Worm (Caenorhabditis elegans) whole organism, L1 larva: ENCODE measurements around the gene cyp-32A1.

Source experiments
- C04F5.9 ChIP-seq: sonication (generic microtip); optimal IDR thresholded peaks from 2 replicates; lab custom pipeline; 2016; ENCODE audit warnings: missing genetic modification characterization, missing compliant biosample characterization
- alr-1 ChIP-seq: fragments of 200-800 bp; sonication (Bioruptor generic); optimal IDR thresholded peaks from 2 replicates; lab custom pipeline; 2018; ENCODE audit warnings: borderline replicate concordance, mild to moderate bottlenecking, missing genetic modification characterization, missing compliant biosample characterization
- ceh-63 ChIP-seq: fragments of 200-800 bp; sonication (Bioruptor generic); optimal IDR thresholded peaks from 2 replicates; lab custom pipeline; 2018; ENCODE audit warnings: mild to moderate bottlenecking, missing genetic modification characterization, missing compliant biosample characterization
- ceh-8 ChIP-seq: fragments of 200-800 bp; sonication (Bioruptor generic); optimal IDR thresholded peaks from 2 replicates; lab custom pipeline; 2018; ENCODE audit warnings: mild to moderate bottlenecking, missing genetic modification characterization, moderate library complexity, missing compliant biosample characterization
- ceh-82 ChIP-seq, 3 experiments: fragments of 150-350 bp in 1 of 3; sonication (generic microtip) in 2 of 3; optimal IDR thresholded peaks; 2 replicates each; lab custom pipeline; 2014 to 2017; ENCODE audit warnings: missing biosample characterization in 3 of 3, missing genetic modification characterization in 3 of 3
- ces-1 ChIP-seq: fragments of 150-350 bp; optimal IDR thresholded peaks from 2 replicates; lab custom pipeline; 2014; ENCODE audit warnings: missing biosample characterization, missing genetic modification reagents, missing genetic modification characterization
- dpl-1 ChIP-seq, 3 experiments: fragments of 150-350 bp in 2 of 3; sonication (generic microtip) in 1 of 3; optimal IDR thresholded peaks; 2 replicates each; lab custom pipeline; 2014 to 2017; ENCODE audit warnings: missing biosample characterization in 3 of 3, missing genetic modification characterization in 3 of 3, missing genetic modification reagents in 3 of 3
- dsc-1 ChIP-seq: sonication (generic microtip); optimal IDR thresholded peaks from 2 replicates; lab custom pipeline; 2016; ENCODE audit warnings: mild to moderate bottlenecking, missing genetic modification characterization, missing compliant biosample characterization
- egl-13 ChIP-seq: sonication (generic microtip); optimal IDR thresholded peaks from 2 replicates; lab custom pipeline; 2016; ENCODE audit warnings: missing genotype, missing genetic modification reagents, missing genetic modification characterization, missing compliant biosample characterization
- egl-27 ChIP-seq, 2 experiments: fragments of 150-350 bp in 1 of 2; sonication (generic microtip); optimal IDR thresholded peaks; 3 replicates each; lab custom pipeline; 2017 to 2018; ENCODE audit warnings: missing biosample characterization in 2 of 2, missing genetic modification characterization in 2 of 2, missing genetic modification reagents in 2 of 2
- elt-3 ChIP-seq, 6 experiments: fragments of 150-350 bp in 1 of 6; sonication (generic microtip); optimal IDR thresholded peaks; 2 replicates each; lab custom pipeline; 2017 to 2018; ENCODE audit warnings: missing biosample characterization in 6 of 6, missing genetic modification characterization in 6 of 6, inconsistent platforms in 1 of 6
- fkh-10 ChIP-seq: sonication (generic microtip); optimal IDR thresholded peaks from 2 replicates; lab custom pipeline; 2017; ENCODE audit warnings: missing biosample characterization, missing genetic modification reagents, missing genetic modification characterization
- fkh-8 ChIP-seq: sonication (generic microtip); optimal IDR thresholded peaks from 2 replicates; lab custom pipeline; 2016; ENCODE audit warnings: mild to moderate bottlenecking, missing genetic modification characterization, missing compliant biosample characterization
- grh-1 ChIP-seq: fragments of 200-800 bp; sonication (Bioruptor generic); IDR thresholded peaks from 2 replicates; pipeline ENCODE4 v1.3.6; 2022; ENCODE audit warnings: missing genetic modification reagents, missing genetic modification characterization, missing compliant biosample characterization
- hlh-17 ChIP-seq: fragments of 200-800 bp; sonication (Bioruptor generic); optimal IDR thresholded peaks from 2 replicates; lab custom pipeline; 2018; ENCODE audit warnings: missing genetic modification characterization, mild to moderate bottlenecking, missing compliant biosample characterization, moderate library complexity, borderline replicate concordance
- isw-1 ChIP-seq: fragments of 200-800 bp; sonication (Bioruptor generic); IDR thresholded peaks from 2 replicates; pipeline ENCODE4 v1.3.6; 2022; ENCODE audit warnings: missing genetic modification characterization, missing compliant biosample characterization
- lin-13 ChIP-seq: fragments of 150-350 bp; optimal IDR thresholded peaks from 2 replicates; lab custom pipeline; 2014; ENCODE audit warnings: missing biosample characterization, missing genetic modification reagents, missing genetic modification characterization
- lin-14 ChIP-seq: fragments of 200-800 bp; sonication (Bioruptor generic); optimal IDR thresholded peaks from 2 replicates; lab custom pipeline; 2018; ENCODE audit warnings: mild to moderate bottlenecking, missing genetic modification characterization, moderate library complexity, missing compliant biosample characterization
- lin-39 ChIP-seq: fragments of 150-350 bp; optimal IDR thresholded peaks from 2 replicates; lab custom pipeline; 2014; ENCODE audit warnings: missing biosample characterization, missing genetic modification reagents, missing genetic modification characterization
- lir-3 ChIP-seq: sonication (generic microtip); optimal IDR thresholded peaks from 2 replicates; lab custom pipeline; 2016; ENCODE audit warnings: mild to moderate bottlenecking, missing genetic modification characterization, moderate library complexity, missing compliant biosample characterization; ENCODE audit not compliant: poor library complexity
- mab-9 ChIP-seq: fragments of 200-800 bp; sonication (Bioruptor generic); IDR thresholded peaks from 2 replicates; pipeline ENCODE4 v1.3.6; 2022; ENCODE audit warnings: missing genetic modification reagents, missing genetic modification characterization, missing compliant biosample characterization
- mdl-1 ChIP-seq, 2 experiments: fragments of 150-350 bp; optimal IDR thresholded peaks; 2 replicates each; lab custom pipeline; 2014 to 2017; ENCODE audit warnings: missing biosample characterization in 2 of 2, missing genetic modification characterization in 2 of 2, inconsistent platforms in 1 of 2
- mep-1 ChIP-seq: fragments of 150-350 bp; optimal IDR thresholded peaks from 2 replicates; lab custom pipeline; 2014; ENCODE audit warnings: missing biosample characterization, missing genetic modification characterization
- nhr-28 ChIP-seq: fragments of 150-350 bp; optimal IDR thresholded peaks from 2 replicates; lab custom pipeline; 2014; ENCODE audit warnings: missing biosample characterization, missing genetic modification characterization
- nhr-47 ChIP-seq: sonication (generic microtip); optimal IDR thresholded peaks from 2 replicates; lab custom pipeline; 2016; ENCODE audit warnings: mild to moderate bottlenecking, missing genetic modification characterization, moderate library complexity, missing compliant biosample characterization
- nhr-71 ChIP-seq: sonication (generic microtip); optimal IDR thresholded peaks from 2 replicates; lab custom pipeline; 2016; ENCODE audit warnings: mild to moderate bottlenecking, missing genetic modification characterization, moderate library complexity, missing compliant biosample characterization
- rnt-1 ChIP-seq: sonication (generic microtip); optimal IDR thresholded peaks from 2 replicates; lab custom pipeline; 2016; ENCODE audit warnings: mild to moderate bottlenecking, missing genetic modification characterization, moderate library complexity, missing compliant biosample characterization
- skn-1 ChIP-seq: fragments of 150-350 bp; optimal IDR thresholded peaks from 2 replicates; lab custom pipeline; 2014; ENCODE audit warnings: missing biosample characterization, missing genetic modification characterization
- snu-23 ChIP-seq: sonication (generic microtip); optimal IDR thresholded peaks from 2 replicates; lab custom pipeline; 2016; ENCODE audit warnings: missing genetic modification characterization, missing compliant biosample characterization
- sptf-1 ChIP-seq: fragments of 150-350 bp; optimal IDR thresholded peaks from 2 replicates; lab custom pipeline; 2014; ENCODE audit warnings: missing biosample characterization, missing genetic modification characterization
- sup-37 ChIP-seq: fragments of 200-800 bp; sonication (Bioruptor generic); optimal IDR thresholded peaks from 2 replicates; lab custom pipeline; 2018; ENCODE audit warnings: mild to moderate bottlenecking, missing genetic modification characterization, missing compliant biosample characterization
- tbx-2 ChIP-seq: sonication (generic microtip); optimal IDR thresholded peaks from 2 replicates; lab custom pipeline; 2016; ENCODE audit warnings: missing genetic modification characterization, missing compliant biosample characterization
- unc-62 ChIP-seq: fragments of 150-350 bp; optimal IDR thresholded peaks from 2 replicates; lab custom pipeline; 2014; ENCODE audit warnings: missing biosample characterization, missing genetic modification reagents, missing genetic modification characterization
- unc-86 ChIP-seq: sonication (generic microtip); optimal IDR thresholded peaks from 2 replicates; lab custom pipeline; 2016; ENCODE audit warnings: missing genetic modification characterization, missing compliant biosample characterization
- vab-15 ChIP-seq: sonication (generic microtip); optimal IDR thresholded peaks from 2 replicates; lab custom pipeline; 2017; ENCODE audit warnings: missing genotype, mild to moderate bottlenecking, missing genetic modification characterization, missing compliant biosample characterization
- zag-1 ChIP-seq: fragments of 150-350 bp; optimal IDR thresholded peaks from 2 replicates; lab custom pipeline; 2014; ENCODE audit warnings: missing biosample characterization, missing genetic modification characterization
- zip-4 ChIP-seq: fragments of 200-800 bp; sonication (Bioruptor generic); optimal IDR thresholded peaks from 2 replicates; lab custom pipeline; 2018; ENCODE audit warnings: mild to moderate bottlenecking, missing genetic modification characterization, moderate library complexity, missing compliant biosample characterization

cyp-32A1 gene

DNA sequence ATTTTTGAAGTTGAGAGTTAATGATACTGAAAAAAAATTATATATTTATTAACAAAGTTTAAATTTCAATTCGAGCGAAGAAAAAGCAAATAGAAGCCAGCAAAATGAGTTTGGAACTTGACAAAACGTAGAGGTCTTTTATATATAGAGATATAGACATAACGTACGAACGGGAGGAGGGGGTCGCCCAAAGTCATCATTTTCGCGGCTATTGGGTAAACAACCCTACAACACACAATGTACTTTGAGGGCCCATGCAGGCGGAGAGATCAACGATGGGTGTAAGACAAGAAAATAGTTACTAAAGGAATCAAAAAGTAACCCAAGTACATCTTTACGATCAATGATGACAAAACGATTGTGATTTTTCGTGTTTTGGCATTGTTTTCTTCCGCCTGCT, 30.1 kb downstream of the cyp-32A1 start, which contains the start of gene ZK742.4 (continued):
- TF ChIP-seq mdl-1 (tag; optimal IDR thresholded peaks at IDR 0.05; lab: Kevin White, UChicago) (no peak), mab-9 (no peak), lir-3 (tag; lab: Kevin White, UChicago) (no peak), zag-1 (no peak), vab-15 (no peak), skn-1 (tag; lab: Kevin White, UChicago) (peak; percentile 77), mep-1 (tag; lab: Kevin White, UChicago) (no peak), ceh-63 (GFP tag; lab: Kevin White, UChicago) (no peak)

DNA sequence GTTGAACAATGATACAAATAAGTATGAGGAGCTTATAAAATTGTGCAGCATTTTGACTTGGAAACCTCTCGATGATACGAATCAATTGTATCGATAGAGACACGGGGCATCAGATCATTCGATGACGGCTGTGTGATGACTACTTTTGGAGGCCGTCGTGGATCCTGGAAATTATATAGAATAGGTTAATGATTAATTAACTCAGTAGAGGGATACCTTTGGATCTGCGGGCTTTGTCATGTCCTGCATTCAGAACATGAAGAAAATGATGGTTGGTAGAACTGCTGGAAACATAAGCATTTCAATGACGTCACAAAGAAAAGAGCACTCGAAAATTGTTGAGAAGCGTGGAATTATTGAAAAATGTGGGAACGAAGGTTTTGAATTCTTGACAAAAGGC, 33.0 kb downstream of the cyp-32A1 start, which contains the start of gene ZK742.6:
Gene ZK742.6, minus strand, starts transcription at position 342 of the 400 bp plus-strand sequence.
- TF ChIP-seq ces-1 (GFP tag; lab: Kevin White, UChicago) (no peak), ceh-8 (GFP tag; lab: Kevin White, UChicago) (no peak), sptf-1 (tag; lab: Kevin White, UChicago) (no peak), unc-62 (GFP tag; lab: Kevin White, UChicago) (no peak), grh-1 (GFP tag; lab: Robert Waterston, UW) (no peak), isw-1 (GFP tag; lab: Robert Waterston, UW) (no peak), tbx-2 (tag; lab: Kevin White, UChicago) (no peak), unc-86 (no peak), C04F5.9 (no peak), dsc-1 (tag; lab: Kevin White, UChicago) (no peak), fkh-10 (GFP tag; lab: Kevin White, UChicago) (no peak), snu-23 (GFP tag; lab: Kevin White, UChicago) (no peak), rnt-1 (tag; lab: Kevin White, UChicago) (no peak), sup-37 (GFP tag; lab: Kevin White, UChicago) (no peak), lin-39 (tag; lab: Kevin White, UChicago) (no peak), mdl-1 (tag; optimal IDR thresholded peaks at IDR 0.05; lab: Kevin White, UChicago) (no peak), egl-27 (tag; optimal IDR thresholded peaks at IDR 0.05; lab: Kevin White, UChicago) (no peak)

DNA sequence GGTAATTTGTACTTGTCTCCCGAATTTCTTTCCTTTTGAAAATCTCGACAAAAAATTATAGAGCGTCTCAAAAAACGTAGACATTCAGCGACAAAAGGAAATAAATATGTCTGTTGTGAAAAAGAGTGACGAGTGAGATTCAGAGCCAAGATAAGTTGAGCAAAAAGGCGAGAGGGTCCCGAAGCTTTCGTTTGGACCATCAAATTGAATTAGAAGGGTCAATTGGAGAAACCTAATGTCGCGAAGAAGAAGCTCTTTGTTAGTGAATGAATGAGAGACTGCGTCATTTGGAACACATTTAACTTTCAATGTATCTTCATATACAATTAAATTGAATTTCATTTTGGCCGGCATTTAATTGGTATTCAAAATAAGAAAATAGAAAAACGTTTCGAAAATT, 34.9 kb downstream of the cyp-32A1 start:
- peak; percentile 22 for TF ChIP-seq ces-1 (GFP tag; lab: Kevin White, UChicago)
- peak; percentile 51 for TF ChIP-seq fkh-10 (GFP tag; lab: Kevin White, UChicago)
- TF ChIP-seq lin-14 (GFP tag; lab: Kevin White, UChicago) = peak; percentile 66
- no peak for TF ChIP-seq nhr-28 (tag; lab: Kevin White, UChicago)
- TF ChIP-seq nhr-47 (tag; lab: Kevin White, UChicago) = no peak
- TF ChIP-seq zag-1 = no peak
- TF ChIP-seq, all 84 proteins: peak for 3

DNA sequence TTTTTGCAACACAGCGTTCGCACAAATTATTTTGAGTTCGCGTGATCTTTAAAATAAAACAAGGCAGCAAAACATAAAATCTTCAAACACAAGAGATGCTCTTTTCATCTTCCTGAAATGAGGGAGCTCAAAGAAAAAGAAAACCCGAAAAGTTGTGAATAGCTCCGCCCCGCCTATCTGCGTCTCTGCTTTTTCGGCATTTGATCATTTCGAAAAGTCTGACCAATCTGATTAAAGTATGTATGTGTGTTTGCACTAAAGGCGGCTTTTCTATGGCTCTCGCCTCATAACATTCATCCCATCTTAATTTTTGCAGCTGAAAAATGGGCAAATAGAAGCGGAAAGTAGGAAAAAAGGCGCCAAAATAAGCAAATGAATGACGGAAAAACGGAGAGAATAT, 38.0 kb downstream of the cyp-32A1 start:
- TF ChIP-seq elt-3 (tag; optimal IDR thresholded peaks at IDR 0.05; lab: Kevin White, UChicago) = no peak
- no peak for TF ChIP-seq lin-13 (GFP tag; lab: Kevin White, UChicago)
- TF ChIP-seq mdl-1 (tag; optimal IDR thresholded peaks at IDR 0.05; lab: Kevin White, UChicago) = no peak
- no peak for TF ChIP-seq alr-1
- TF ChIP-seq hlh-17 (GFP tag; lab: Kevin White, UChicago) = no peak
- peak in 1 of 3 experiments; percentile 16 for TF ChIP-seq ceh-82 (tag; optimal IDR thresholded peaks at IDR 0.05; lab: Kevin White, UChicago)
- TF ChIP-seq nhr-28 (tag; lab: Kevin White, UChicago) = no peak
- TF ChIP-seq zip-4 = no peak
- TF ChIP-seq vab-15 = no peak
- TF ChIP-seq dpl-1 (GFP tag; optimal IDR thresholded peaks at IDR 0.05; lab: Kevin White, UChicago) = no peak
- TF ChIP-seq egl-13 (tag; lab: Kevin White, UChicago) = no peak
- TF ChIP-seq nhr-71 (tag; lab: Kevin White, UChicago) = peak; percentile 3
- TF ChIP-seq fkh-10 (GFP tag; lab: Kevin White, UChicago) = peak; percentile 68
- TF ChIP-seq fkh-8 (tag; lab: Kevin White, UChicago) = peak; percentile 9
- peak; percentile 82 for TF ChIP-seq lin-14 (GFP tag; lab: Kevin White, UChicago)
- TF ChIP-seq, all 84 proteins: peak for 5
